Worm (Caenorhabditis elegans): Measurements from ENCODE around the gene F53A2.3.

The F53A2.3 gene

ce11 chrIII:13346785-13347184 is 7.2 kb upstream of the F53A2.3 start, which contains the start of gene mtm-6:
Gene mtm-6, plus strand, starts transcription at chrIII:13347085.
- no peak for TF ChIP-seq unc-62 (GFP tag; optimal IDR thresholded peaks at IDR 0.05)

DNA sequence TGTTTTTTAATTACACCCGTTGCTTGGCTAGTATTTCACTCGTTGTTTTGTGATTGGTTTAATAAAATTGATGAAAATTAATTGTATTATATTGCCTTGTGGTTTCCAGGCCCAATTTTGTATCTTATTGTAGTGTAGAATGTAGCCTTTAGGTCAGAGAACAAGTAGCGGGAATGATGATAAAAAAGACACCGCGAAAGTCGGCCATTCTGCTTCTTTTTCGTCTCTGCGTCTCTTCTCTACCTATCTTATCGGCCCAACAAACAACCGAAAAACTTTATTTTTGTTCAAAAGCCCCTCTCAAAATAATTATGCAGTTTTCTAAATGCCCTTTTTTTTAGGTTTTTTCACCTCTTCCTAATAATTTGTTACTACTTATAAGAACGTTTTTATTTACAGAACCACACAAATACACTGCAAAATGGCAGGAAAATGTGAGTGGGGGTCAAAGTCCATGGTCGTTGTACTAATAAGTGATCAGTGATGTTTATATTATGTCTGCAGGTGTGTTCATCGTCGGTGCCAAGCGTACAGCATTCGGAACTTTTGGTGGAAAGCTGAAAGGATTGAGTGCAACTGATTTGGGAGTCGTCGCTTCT is 5.1 kb upstream of the F53A2.3 start, which contains the start of gene acaa-2:
Gene acaa-2 (plus strand): TSS at position 400 of the 599 bp plus-strand sequence.
- TF ChIP-seq unc-62 (GFP tag; optimal IDR thresholded peaks at IDR 0.05): no peak

DNA sequence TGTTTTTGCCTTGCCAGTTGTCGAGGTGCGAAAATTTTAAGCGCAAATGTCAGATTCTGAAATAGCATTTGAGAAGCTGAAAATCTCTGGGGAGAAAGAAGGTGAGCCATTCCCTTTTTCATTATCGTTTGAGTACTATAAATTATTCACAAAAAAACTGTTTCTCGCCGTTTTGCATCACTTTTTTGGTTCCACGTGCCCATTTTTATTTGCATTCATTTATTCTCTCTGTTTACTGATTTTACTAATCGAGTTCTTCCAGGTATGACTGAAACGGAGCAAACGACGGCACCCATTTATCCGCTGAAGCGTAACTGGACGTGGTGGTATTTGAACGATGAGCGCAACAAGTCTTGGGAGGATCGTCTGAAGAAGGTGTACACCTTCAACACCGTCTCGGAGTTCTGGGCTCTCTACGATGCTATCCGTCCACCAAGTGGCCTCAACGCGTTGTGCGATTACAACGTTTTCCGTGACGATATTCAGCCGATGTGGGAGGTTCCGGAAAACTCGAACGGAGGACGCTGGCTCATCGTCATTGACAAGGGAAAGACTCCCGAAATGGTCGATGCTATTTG is 4.1 kb upstream of the F53A2.3 start:
- TF ChIP-seq unc-62 (GFP tag; optimal IDR thresholded peaks at IDR 0.05): no peak

ce11 chrIII:13343117-13343516 is 3.5 kb upstream of the F53A2.3 start, which contains the start of gene ife-1:
Gene ife-1, plus strand, starts transcription at chrIII:13343417.
- no peak for TF ChIP-seq unc-62 (GFP tag; optimal IDR thresholded peaks at IDR 0.05)

DNA sequence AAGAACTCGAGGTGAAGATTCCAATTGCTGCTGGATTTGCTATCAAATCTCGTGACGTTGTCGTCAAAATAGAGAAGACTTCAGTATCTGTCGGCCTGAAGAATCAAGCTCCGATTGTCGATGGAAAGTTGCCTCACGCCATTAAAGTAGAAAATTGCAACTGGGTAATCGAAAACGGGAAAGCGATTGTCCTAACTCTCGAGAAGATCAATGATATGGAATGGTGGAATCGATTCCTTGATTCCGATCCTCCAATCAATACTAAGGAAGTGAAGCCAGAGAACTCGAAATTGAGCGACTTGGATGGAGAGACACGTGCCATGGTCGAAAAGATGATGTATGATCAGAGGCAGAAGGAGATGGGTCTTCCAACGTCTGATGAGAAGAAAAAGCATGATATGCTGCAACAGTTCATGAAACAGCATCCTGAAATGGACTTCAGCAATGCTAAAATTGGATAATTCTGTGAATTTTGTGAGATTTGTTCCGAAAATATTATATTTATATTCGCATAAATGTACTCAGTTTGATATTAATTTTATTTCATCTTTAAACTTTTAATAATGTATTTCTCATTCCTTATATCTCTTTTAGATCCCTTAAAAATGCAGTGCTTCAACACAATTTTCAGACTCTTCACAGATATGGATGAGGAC is 2.6 kb upstream of the F53A2.3 start, which contains the start of gene dro-1:
Gene dro-1 (plus strand): TSS at position 606 of the 656 bp plus-strand sequence.
- no peak for TF ChIP-seq unc-62 (GFP tag; optimal IDR thresholded peaks at IDR 0.05)

DNA sequence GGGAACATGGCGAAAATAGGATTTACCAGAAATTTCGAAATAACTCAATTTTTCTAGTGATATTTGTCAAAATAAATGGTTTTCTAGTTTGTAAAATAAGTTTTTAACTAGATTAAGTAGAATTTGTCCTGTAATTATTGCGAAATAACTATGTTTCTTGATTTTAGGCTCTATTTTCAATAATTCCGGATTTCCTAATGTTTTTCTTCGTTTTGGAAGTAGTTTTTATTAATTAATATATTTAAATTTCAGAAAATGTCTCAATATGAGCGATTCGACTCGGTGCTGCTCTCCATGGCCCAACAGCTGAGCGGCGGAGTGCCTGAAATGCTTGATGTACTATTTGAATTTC is 1.7 kb upstream of the F53A2.3 start, which contains the start of gene nud-1:
Gene nud-1 (plus strand): TSS at position 253 of the 352 bp plus-strand sequence.
- no peak for TF ChIP-seq unc-62 (GFP tag; optimal IDR thresholded peaks at IDR 0.05)

DNA sequence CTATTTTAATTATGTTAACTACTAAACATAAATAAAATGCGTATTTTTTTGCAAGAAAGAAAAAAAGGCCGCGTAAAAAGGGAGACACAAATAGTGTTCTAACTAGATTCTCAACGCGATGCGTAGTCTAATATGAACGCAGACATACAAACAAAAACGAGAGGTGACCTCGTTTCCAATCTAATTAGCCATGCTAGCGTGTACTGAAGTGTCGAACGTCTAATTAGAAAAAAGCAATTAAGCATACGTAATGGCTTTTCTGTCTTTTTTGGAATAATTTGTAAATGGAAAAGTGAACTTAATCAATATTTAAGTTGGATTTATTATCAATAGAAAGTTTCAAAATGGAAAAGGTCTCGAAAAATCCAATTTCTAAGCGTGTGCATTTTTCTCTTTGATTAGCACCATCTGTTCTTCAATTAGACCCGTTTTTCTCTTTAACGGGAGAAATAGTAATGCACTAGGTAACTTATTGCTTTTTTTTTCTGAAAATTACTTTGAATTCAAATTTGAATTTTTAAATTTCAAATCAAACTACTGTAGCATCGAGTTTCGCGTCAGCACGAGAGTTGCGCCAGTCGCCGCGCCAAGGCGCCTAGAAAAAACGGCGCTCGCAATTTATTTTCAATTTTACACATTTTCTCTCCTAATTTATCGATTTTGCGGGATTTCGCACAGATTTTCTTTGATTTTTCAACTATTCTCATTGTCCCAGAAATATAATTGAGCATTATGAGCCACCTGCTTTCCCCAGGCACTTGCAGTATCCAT is 1.1 kb upstream of the F53A2.3 start:
- no peak for TF ChIP-seq unc-62 (GFP tag; optimal IDR thresholded peaks at IDR 0.05)

- no peak for TF ChIP-seq unc-62 (GFP tag; optimal IDR thresholded peaks at IDR 0.05)
These were observed 5.8 kb downstream of the F53A2.3 start, which contains the start of gene sdz-20 for ce11 chrIII:13333754-13334153. Gene sdz-20, plus strand, starts transcription at chrIII:13334054.

DNA sequence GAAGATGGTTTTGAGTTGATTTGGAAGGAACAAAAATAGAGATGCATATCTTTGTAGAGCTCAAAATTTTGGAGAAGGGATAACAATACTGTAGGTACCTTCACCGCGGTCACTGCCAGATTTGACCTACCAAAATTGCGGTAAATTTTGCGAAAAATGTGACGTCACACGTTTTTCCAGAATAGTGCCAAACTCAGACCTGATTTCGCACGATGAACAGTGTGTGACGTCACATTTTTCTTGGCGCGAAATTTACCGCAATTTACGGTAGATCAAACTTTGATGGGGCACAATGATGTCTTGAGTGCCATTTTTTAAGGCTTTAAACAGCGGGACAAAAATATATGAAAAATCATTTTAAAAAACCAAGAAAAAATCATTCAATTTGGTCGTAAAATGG is 10.7 kb downstream of the F53A2.3 start:
- TF ChIP-seq unc-62 (GFP tag; optimal IDR thresholded peaks at IDR 0.05): no peak

ce11 chrIII:13324739-13325138 is 14.8 kb downstream of the F53A2.3 start, which contains the start of gene F53A2.1:
Gene F53A2.1, minus strand, starts transcription at chrIII:13324839.
- no peak for TF ChIP-seq unc-62 (GFP tag; optimal IDR thresholded peaks at IDR 0.05)

DNA sequence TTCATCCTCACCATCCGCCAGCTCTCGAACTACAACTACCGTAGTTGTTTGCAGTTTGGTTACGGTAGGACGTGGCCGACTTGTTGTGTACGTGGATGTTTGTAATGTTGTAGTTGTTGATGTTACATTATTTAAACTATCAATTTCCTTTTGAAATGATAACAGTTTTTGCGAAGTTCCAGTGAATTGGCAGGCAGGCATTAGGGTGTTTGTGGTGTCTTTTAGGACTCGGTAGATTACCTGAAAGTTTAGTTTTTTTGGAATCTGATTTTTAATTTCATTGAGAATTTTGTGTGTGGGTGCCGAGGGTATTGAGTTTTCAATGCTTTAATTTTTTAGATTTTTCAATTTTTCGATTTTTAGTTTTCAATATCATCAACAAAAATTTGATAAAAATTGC is 17.0 kb downstream of the F53A2.3 start, which contains the start of gene F53A2.11:
Gene F53A2.11 (minus strand): TSS at position 101 of the 400 bp plus-strand sequence.
- no peak for TF ChIP-seq unc-62 (GFP tag; optimal IDR thresholded peaks at IDR 0.05)

DNA sequence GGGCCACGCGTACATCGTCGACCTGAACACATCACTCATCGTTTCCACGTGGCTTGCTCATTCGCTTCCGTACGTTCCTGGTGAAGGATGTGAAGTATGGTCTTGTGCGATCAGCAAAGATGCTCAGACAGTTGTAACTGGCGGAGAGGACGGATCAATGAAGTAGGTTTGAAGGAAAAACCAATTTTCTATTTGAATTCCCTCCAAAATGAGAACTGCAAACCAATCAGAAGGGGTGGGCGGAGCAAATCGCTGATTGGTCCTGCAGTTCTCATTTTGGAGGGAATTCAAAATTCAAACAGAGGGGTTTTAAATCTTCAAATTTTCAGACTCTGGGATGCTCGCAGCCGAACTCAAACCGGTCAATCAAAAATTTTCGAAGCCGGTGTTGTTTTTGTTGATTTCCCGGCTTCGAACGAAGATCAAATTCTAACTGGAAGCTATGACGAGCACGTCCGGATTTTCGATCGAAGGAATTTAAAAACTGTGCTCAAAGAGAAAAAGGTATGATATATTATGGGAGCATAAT is 22.1 kb downstream of the F53A2.3 start:
- TF ChIP-seq unc-62 (GFP tag; optimal IDR thresholded peaks at IDR 0.05): no peak

ce11 chrIII:13316935-13317334 is 22.6 kb downstream of the F53A2.3 start:
- TF ChIP-seq unc-62 (GFP tag; optimal IDR thresholded peaks at IDR 0.05): no peak

DNA sequence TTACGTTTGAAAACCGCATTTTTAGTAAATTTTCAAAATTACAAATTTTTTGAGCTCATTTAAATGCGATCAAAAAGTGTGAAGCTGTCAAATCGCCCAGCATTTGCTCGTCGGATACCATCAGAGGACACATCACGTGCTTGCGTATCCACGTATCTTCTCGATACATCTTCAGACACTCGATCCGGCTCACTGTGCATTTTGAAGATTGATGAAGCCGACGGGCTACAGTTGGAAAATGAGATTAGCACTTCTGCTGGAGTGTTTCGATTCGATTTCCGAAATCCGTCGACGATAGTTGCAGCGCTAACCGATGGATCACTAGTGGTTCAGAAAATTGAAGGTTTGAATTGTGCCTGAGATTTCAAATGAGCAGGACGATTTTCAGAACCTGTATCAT is 24.5 kb downstream of the F53A2.3 start, which contains the start of gene dph-7:
Gene dph-7 (plus strand): TSS at position 53 of the 400 bp plus-strand sequence.
- no peak for TF ChIP-seq unc-62 (GFP tag; optimal IDR thresholded peaks at IDR 0.05)

DNA sequence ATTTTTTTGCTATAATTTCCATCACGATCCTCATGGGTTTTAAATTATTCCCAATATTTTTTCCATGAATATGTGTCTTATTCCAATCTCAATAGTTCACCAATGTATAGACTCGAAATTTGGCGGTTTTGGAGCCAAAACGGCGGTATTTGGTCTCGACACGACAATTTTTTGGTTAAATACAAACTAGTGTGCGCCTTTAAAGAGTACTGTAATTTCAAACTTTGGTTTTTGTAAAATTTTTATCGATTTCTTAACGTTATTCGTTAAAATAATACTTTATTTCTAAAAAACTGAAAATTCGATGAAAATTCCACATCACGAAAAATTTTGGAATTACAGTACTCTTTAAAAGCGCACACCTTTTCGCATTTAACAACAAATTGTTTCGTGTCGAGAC is 24.9 kb downstream of the F53A2.3 start:
- no peak for TF ChIP-seq unc-62 (GFP tag; optimal IDR thresholded peaks at IDR 0.05)

ce11 chrIII:13313788-13314187 is 25.8 kb downstream of the F53A2.3 start, which contains the start of gene Y43F4B.10:
Gene Y43F4B.10, plus strand, starts transcription at chrIII:13314068.
- TF ChIP-seq unc-62 (GFP tag; optimal IDR thresholded peaks at IDR 0.05): no peak
